Worm (Caenorhabditis elegans): Measurements from ENCODE around the gene F58G1.2.

Gene F58G1.2

DNA sequence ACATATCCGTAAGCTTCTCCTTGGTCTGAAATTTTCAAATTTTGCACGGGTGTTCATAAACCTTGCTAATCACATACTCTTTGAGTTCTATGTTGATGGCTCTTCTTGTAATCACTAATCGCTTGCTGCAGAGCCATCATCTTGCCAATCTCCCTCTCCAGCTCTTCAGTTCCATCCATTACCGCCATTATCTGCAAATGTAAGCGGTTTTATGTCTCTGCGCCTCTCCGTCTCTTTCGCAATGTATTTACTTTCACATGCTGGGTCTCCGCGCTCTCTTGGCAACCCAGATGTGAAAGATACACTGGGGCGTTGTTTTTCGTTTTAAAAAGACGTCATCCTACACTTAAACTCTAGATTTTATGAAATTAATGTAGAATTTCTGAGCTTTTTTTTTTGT, 34.5 kb upstream of the F58G1.2 start:
- peak; percentile 16 for TF ChIP-seq cog-1 (tag; optimal IDR thresholded peaks at IDR 0.05)
- no peak for TF ChIP-seq ztf-29 (GFP tag; IDR thresholded peaks at IDR 0.05)
- no peak for TF ChIP-seq med-1 (GFP tag; optimal IDR thresholded peaks at IDR 0.05; ENCODE audit: insufficient read depth)
- TF ChIP-seq tab-1 (GFP tag; IDR thresholded peaks at IDR 0.05): no peak

- TF ChIP-seq med-1 (GFP tag; optimal IDR thresholded peaks at IDR 0.05; ENCODE audit: insufficient read depth) (no peak), klf-2 (GFP tag; conservative IDR thresholded peaks at IDR 0.05) (no peak), ztf-23 (GFP tag; IDR thresholded peaks at IDR 0.05) (no peak), tab-1 (GFP tag; IDR thresholded peaks at IDR 0.05) (no peak), T22C8.4 (GFP tag; IDR thresholded peaks at IDR 0.05) (no peak), cog-1 (tag; optimal IDR thresholded peaks at IDR 0.05) (no peak), ztf-29 (GFP tag; IDR thresholded peaks at IDR 0.05) (no peak), flt-1 (GFP tag; IDR thresholded peaks at IDR 0.05) (no peak), ref-1 (GFP tag; conservative IDR thresholded peaks at IDR 0.05) (no peak)
These were observed 29.3 kb upstream of the F58G1.2 start, which contains the start of gene F58G1.7 for ce11 chrII:12948158-12948557. F58G1.7 (minus strand) TSS chrII:12948258.

DNA sequence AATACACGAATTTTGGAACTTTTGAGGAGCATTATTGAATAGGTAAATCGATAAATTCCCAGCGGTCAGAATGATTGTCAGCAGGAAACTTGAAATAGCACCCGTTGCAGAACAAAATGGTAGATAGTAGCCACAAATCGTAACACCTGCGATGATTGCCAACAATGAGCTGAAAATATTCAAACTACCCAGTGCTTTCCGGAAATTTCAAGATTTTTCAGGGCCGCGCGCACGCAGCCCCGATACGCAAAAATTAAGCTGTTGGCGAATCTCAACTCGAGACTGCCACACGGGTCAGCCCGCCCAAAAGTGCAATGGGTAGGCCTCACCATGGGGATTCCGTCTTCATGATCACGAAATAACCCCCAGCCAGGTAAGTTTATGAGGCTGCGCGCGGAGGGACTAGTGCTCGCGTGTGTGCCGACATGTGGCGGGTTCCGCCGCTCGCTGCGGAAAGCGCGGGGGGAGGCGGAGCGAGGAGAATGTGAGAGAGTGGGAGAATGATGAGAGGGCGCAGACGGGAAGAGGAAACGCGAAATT, 25.8 kb upstream of the F58G1.2 start:
- TF ChIP-seq ztf-29 (GFP tag; IDR thresholded peaks at IDR 0.05): peak; percentile 49; the same call in 1 of the 2 replicates
- TF ChIP-seq cog-1 (tag; optimal IDR thresholded peaks at IDR 0.05): peak; percentile 52
- TF ChIP-seq tab-1 (GFP tag; IDR thresholded peaks at IDR 0.05): peak; percentile 72; the same call in 1 of the 2 replicates
- 0 out of 2 replicates have a peak, but pooled peaks have one; percentile 56 for TF ChIP-seq klf-2 (GFP tag; conservative IDR thresholded peaks at IDR 0.05)
- peak; percentile 88 for TF ChIP-seq flt-1 (GFP tag; IDR thresholded peaks at IDR 0.05)
- TF ChIP-seq ztf-23 (GFP tag; IDR thresholded peaks at IDR 0.05): 0 out of 2 replicates have a peak, but pooled peaks have one; percentile 37
- TF ChIP-seq ref-1 (GFP tag; conservative IDR thresholded peaks at IDR 0.05): 0 out of 2 replicates have a peak, but pooled peaks have one; percentile 48
- no peak; the same call in 1 of the 2 replicates for TF ChIP-seq T22C8.4 (GFP tag; IDR thresholded peaks at IDR 0.05)
- TF ChIP-seq med-1 (GFP tag; optimal IDR thresholded peaks at IDR 0.05; ENCODE audit: insufficient read depth): no peak

DNA sequence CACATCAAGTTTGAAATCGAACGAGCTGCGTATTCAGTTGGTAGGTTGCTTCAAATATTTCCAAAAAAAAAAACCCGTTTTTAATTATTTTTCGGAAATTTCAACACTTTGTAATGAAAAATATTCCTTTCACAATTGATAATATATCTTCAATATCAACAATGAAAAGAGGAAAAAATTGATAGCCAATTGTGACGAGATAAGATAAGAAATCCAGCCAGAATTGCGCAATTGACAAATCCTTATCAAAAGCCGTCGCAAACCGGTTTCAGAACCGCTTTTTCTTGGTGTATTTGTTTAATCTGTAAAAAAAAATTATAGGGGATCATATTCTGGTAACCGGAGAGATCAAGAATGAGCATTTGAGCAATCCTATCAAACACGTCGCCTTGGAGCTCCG, 23.7 kb upstream of the F58G1.2 start:
- TF ChIP-seq ztf-23 (GFP tag; IDR thresholded peaks at IDR 0.05) (no peak), ztf-29 (GFP tag; IDR thresholded peaks at IDR 0.05) (no peak), tab-1 (GFP tag; IDR thresholded peaks at IDR 0.05) (no peak), T22C8.4 (GFP tag; IDR thresholded peaks at IDR 0.05) (no peak), med-1 (GFP tag; optimal IDR thresholded peaks at IDR 0.05; ENCODE audit: insufficient read depth) (no peak), flt-1 (GFP tag; IDR thresholded peaks at IDR 0.05) (no peak), klf-2 (GFP tag; conservative IDR thresholded peaks at IDR 0.05) (no peak), cog-1 (tag; optimal IDR thresholded peaks at IDR 0.05) (no peak), ref-1 (GFP tag; conservative IDR thresholded peaks at IDR 0.05) (no peak)

- TF ChIP-seq klf-2 (GFP tag; conservative IDR thresholded peaks at IDR 0.05): no peak
These were observed 21.0 kb upstream of the F58G1.2 start, which contains the start of gene arrd-10 for ce11 chrII:12939801-12940200. arrd-10 (plus strand) TSS chrII:12940101.

DNA sequence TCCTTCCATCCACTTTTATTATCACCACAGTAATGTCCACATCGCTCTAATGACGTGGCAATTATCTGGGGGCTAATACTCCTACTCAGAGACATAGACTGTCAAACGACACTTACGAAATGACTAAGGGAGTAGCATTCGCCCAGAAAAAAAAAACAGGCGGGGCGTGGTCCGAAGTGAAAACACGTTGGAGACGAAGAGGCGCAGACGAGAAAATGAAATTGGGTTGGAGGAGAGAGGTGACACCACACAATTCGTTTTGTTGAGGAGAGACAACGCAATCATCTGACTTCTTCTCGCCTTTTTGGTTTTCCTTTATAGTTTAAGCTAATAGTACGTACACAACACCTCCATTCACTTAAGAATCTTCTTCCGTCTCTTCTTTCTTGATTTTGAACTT, 20.4 kb upstream of the F58G1.2 start:
- no peak for TF ChIP-seq flt-1 (GFP tag; IDR thresholded peaks at IDR 0.05)
- TF ChIP-seq ref-1 (GFP tag; conservative IDR thresholded peaks at IDR 0.05): no peak
- no peak for TF ChIP-seq med-1 (GFP tag; optimal IDR thresholded peaks at IDR 0.05; ENCODE audit: insufficient read depth)
- no peak for TF ChIP-seq klf-2 (GFP tag; conservative IDR thresholded peaks at IDR 0.05)
- no peak for TF ChIP-seq tab-1 (GFP tag; IDR thresholded peaks at IDR 0.05)
- TF ChIP-seq T22C8.4 (GFP tag; IDR thresholded peaks at IDR 0.05): no peak
- no peak for TF ChIP-seq ztf-23 (GFP tag; IDR thresholded peaks at IDR 0.05)
- TF ChIP-seq cog-1 (tag; optimal IDR thresholded peaks at IDR 0.05): no peak
- TF ChIP-seq ztf-29 (GFP tag; IDR thresholded peaks at IDR 0.05): no peak

ce11 chrII:12935259-12935658, 16.4 kb upstream of the F58G1.2 start, which contains the start of gene lips-9:
lips-9 (minus strand) TSS chrII:12935359.
- TF ChIP-seq tab-1 (GFP tag; IDR thresholded peaks at IDR 0.05) (no peak), ztf-23 (GFP tag; IDR thresholded peaks at IDR 0.05) (no peak), ztf-29 (GFP tag; IDR thresholded peaks at IDR 0.05) (no peak), med-1 (GFP tag; optimal IDR thresholded peaks at IDR 0.05; ENCODE audit: insufficient read depth) (no peak), T22C8.4 (GFP tag; IDR thresholded peaks at IDR 0.05) (no peak), klf-2 (GFP tag; conservative IDR thresholded peaks at IDR 0.05) (no peak), cog-1 (tag; optimal IDR thresholded peaks at IDR 0.05) (no peak), flt-1 (GFP tag; IDR thresholded peaks at IDR 0.05) (no peak), ref-1 (GFP tag; conservative IDR thresholded peaks at IDR 0.05) (no peak)

ce11 chrII:12931456-12931923, 12.7 kb upstream of the F58G1.2 start, which contains the start of gene dct-18:
dct-18 (plus strand) TSS chrII:12931873.
- TF ChIP-seq ref-1 (GFP tag; conservative IDR thresholded peaks at IDR 0.05): no peak

- TF ChIP-seq ztf-29 (GFP tag; IDR thresholded peaks at IDR 0.05) (no peak), cog-1 (tag; optimal IDR thresholded peaks at IDR 0.05) (no peak), tab-1 (GFP tag; IDR thresholded peaks at IDR 0.05) (no peak), ztf-23 (GFP tag; IDR thresholded peaks at IDR 0.05) (no peak), flt-1 (GFP tag; IDR thresholded peaks at IDR 0.05) (no peak), med-1 (GFP tag; optimal IDR thresholded peaks at IDR 0.05; ENCODE audit: insufficient read depth) (no peak), ref-1 (GFP tag; conservative IDR thresholded peaks at IDR 0.05) (no peak), T22C8.4 (GFP tag; IDR thresholded peaks at IDR 0.05) (no peak), klf-2 (GFP tag; conservative IDR thresholded peaks at IDR 0.05) (no peak)
These were observed 11.3 kb upstream of the F58G1.2 start for ce11 chrII:12930138-12930537.

DNA sequence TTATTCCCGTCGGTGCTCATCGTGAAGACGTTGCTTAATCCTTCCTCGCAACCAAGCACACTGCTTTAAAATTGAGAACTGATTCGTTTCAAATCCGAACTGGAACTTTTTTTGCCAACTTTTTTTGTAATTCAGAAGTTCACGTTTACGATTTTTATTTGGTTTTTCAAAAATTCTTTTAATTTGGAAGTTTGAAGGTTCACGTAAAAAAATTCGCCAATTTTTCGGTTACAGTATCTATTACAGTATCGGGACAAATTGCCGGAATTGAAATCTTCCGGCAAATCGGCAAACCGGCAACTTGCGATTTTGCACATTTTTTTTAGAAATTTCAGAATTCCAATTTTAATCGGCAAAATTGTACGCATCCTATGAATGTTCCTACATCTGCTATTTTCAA, 9.4 kb upstream of the F58G1.2 start, which contains the start of gene F58G1.3:
Gene F58G1.3, minus strand, starts transcription at position 101 of the 400 bp plus-strand sequence.
- TF ChIP-seq T22C8.4 (GFP tag; IDR thresholded peaks at IDR 0.05) (no peak), tab-1 (GFP tag; IDR thresholded peaks at IDR 0.05) (no peak), klf-2 (GFP tag; conservative IDR thresholded peaks at IDR 0.05) (no peak), med-1 (GFP tag; optimal IDR thresholded peaks at IDR 0.05; ENCODE audit: insufficient read depth) (no peak), flt-1 (GFP tag; IDR thresholded peaks at IDR 0.05) (no peak), cog-1 (tag; optimal IDR thresholded peaks at IDR 0.05) (no peak), ztf-29 (GFP tag; IDR thresholded peaks at IDR 0.05) (no peak), ztf-23 (GFP tag; IDR thresholded peaks at IDR 0.05) (no peak), ref-1 (GFP tag; conservative IDR thresholded peaks at IDR 0.05) (no peak)

Measured in whole organism, midembryonic.